Fruit fly (Drosophila melanogaster) whole organism, embryonic: Measurements from ENCODE around the gene CG5969.

ENCODE experiments used
- Blimp-1 ChIP-seq: fragments of 200-800 bp; sonication (Bioruptor generic); optimal IDR thresholded peaks from 3 replicates; lab custom pipeline; 2018; ENCODE audit warnings: missing biosample characterization, missing genetic modification characterization, mild to moderate bottlenecking, moderate library complexity, missing genetic modification reagents
- CG10321 ChIP-seq: fragments of 200-800 bp; sonication (Bioruptor generic); IDR thresholded peaks from 2 replicates; pipeline ENCODE4 v1.3.6; 2022; ENCODE audit warnings: missing biosample characterization, missing genetic modification characterization
- CG11247 ChIP-seq: fragments of 200-800 bp; sonication (Bioruptor generic); IDR thresholded peaks from 2 replicates; pipeline ENCODE4 v1.3.6; 2022; ENCODE audit warnings: missing biosample characterization, missing genetic modification characterization
- CG11696 ChIP-seq: fragments of 200-800 bp; sonication (Bioruptor generic); IDR thresholded peaks from 2 replicates; pipeline ENCODE4 v1.3.6; 2022; ENCODE audit warnings: missing biosample characterization, missing genetic modification characterization
- CG12071 ChIP-seq: fragments of 200-800 bp; sonication (Bioruptor generic); optimal IDR thresholded peaks from 3 replicates; lab custom pipeline; 2018; ENCODE audit warnings: missing biosample characterization, mild to moderate bottlenecking, missing genetic modification characterization
- CG12299 ChIP-seq: fragments of 200-800 bp; sonication (Bioruptor generic); optimal IDR thresholded peaks from 2 replicates; lab custom pipeline; 2018; ENCODE audit warnings: missing biosample characterization, mild to moderate bottlenecking, missing genetic modification characterization
- CG1233 ChIP-seq: fragments of 200-800 bp; sonication (Bioruptor generic); optimal IDR thresholded peaks from 4 replicates; lab custom pipeline; 2018; ENCODE audit warnings: missing biosample characterization, mild to moderate bottlenecking, missing genetic modification characterization
- CG12942 ChIP-seq: fragments of 200-800 bp; sonication (Bioruptor generic); optimal IDR thresholded peaks from 3 replicates; lab custom pipeline; 2016; ENCODE audit warnings: missing biosample characterization, missing genetic modification characterization
- CG14965 ChIP-seq: fragments of 200-800 bp; sonication (Bioruptor generic); optimal IDR thresholded peaks from 2 replicates; lab custom pipeline; 2016; ENCODE audit warnings: missing biosample characterization, missing genetic modification characterization, borderline replicate concordance
- CG1529 ChIP-seq: fragments of 200-800 bp; sonication (Bioruptor generic); optimal IDR thresholded peaks from 3 replicates; lab custom pipeline; 2018; ENCODE audit warnings: missing biosample characterization, missing genetic modification characterization
- CG17361 ChIP-seq: fragments of 200-800 bp; sonication (Bioruptor generic); IDR thresholded peaks from 3 replicates; pipeline ENCODE4 v1.3.6; 2022; ENCODE audit warnings: missing biosample characterization, missing genetic modification characterization
- CG2875 ChIP-seq: fragments of 200-800 bp; sonication (Bioruptor generic); optimal IDR thresholded peaks from 2 replicates; lab custom pipeline; 2017; ENCODE audit warnings: missing biosample characterization, mild to moderate bottlenecking, missing genetic modification characterization, missing genetic modification reagents
- CG34422 ChIP-seq: fragments of 200-800 bp; sonication (Bioruptor generic); IDR thresholded peaks from 3 replicates; pipeline ENCODE4 v1.3.6; 2022; ENCODE audit warnings: missing biosample characterization, missing genetic modification characterization
- CG4424 ChIP-seq: fragments of 200-800 bp; sonication (Bioruptor generic); optimal IDR thresholded peaks from 3 replicates; lab custom pipeline; 2016; ENCODE audit warnings: missing biosample characterization, missing genetic modification characterization
- CG6791 ChIP-seq: fragments of 200-800 bp; sonication (Bioruptor generic); IDR thresholded peaks from 3 replicates; pipeline ENCODE4 v1.3.6; 2022; ENCODE audit warnings: missing biosample characterization, missing genetic modification characterization; ENCODE audit not compliant: partially characterized antibody
- CG7556 ChIP-seq: fragments of 200-800 bp; sonication (Bioruptor generic); optimal IDR thresholded peaks from 2 replicates; lab custom pipeline; 2017; ENCODE audit warnings: missing biosample characterization, mild to moderate bottlenecking, missing genetic modification characterization
- CG8290 ChIP-seq, 3 experiments: fragments of 200-800 bp; sonication (Bioruptor generic); optimal IDR thresholded peaks; 2 replicates each; lab custom pipeline; 2016 to 2019; ENCODE audit warnings: missing biosample characterization in 3 of 3, missing genetic modification characterization in 3 of 3, mild to moderate bottlenecking in 2 of 3, moderate library complexity in 1 of 3
- CG8388 ChIP-seq: fragments of 200-800 bp; sonication (Bioruptor generic); optimal IDR thresholded peaks from 2 replicates; lab custom pipeline; 2019; ENCODE audit warnings: missing biosample characterization, mild to moderate bottlenecking, missing genetic modification characterization, moderate library complexity
- ERR ChIP-seq: fragments of 200-800 bp; sonication (Bioruptor generic); optimal IDR thresholded peaks from 2 replicates; lab custom pipeline; 2016; ENCODE audit warnings: missing biosample characterization, missing genetic modification characterization
- Gug ChIP-seq: fragments of 200-800 bp; sonication (Bioruptor generic); IDR thresholded peaks from 4 replicates; pipeline ENCODE4 v1.3.6; 2022; ENCODE audit warnings: missing biosample characterization, missing genetic modification characterization
- Hsf ChIP-seq: fragments of 200-800 bp; sonication (Bioruptor generic); optimal IDR thresholded peaks from 3 replicates; lab custom pipeline; 2016; ENCODE audit warnings: missing biosample characterization, missing genetic modification characterization
- Kr ChIP-seq: fragments of 200-800 bp; sonication (Bioruptor generic); optimal IDR thresholded peaks from 2 replicates; lab custom pipeline; 2017; ENCODE audit warnings: missing biosample characterization, mild to moderate bottlenecking, missing genetic modification characterization
- NfI ChIP-seq: fragments of 200-800 bp; sonication (Bioruptor generic); optimal IDR thresholded peaks from 3 replicates; lab custom pipeline; 2018; ENCODE audit warnings: missing biosample characterization, mild to moderate bottlenecking, missing genetic modification characterization, moderate library complexity
- Sox100B ChIP-seq: fragments of 200-800 bp; sonication (Bioruptor generic); optimal IDR thresholded peaks from 3 replicates; lab custom pipeline; 2018; ENCODE audit warnings: missing biosample characterization, mild to moderate bottlenecking, missing genetic modification characterization
- az2 ChIP-seq: fragments of 200-800 bp; sonication (Bioruptor generic); optimal IDR thresholded peaks from 3 replicates; lab custom pipeline; 2016; ENCODE audit warnings: missing biosample characterization, missing genetic modification characterization
- bab2 ChIP-seq: fragments of 200-800 bp; sonication (Bioruptor generic); optimal IDR thresholded peaks from 2 replicates; lab custom pipeline; 2016; ENCODE audit warnings: missing biosample characterization, missing genetic modification characterization
- bcd ChIP-seq: fragments of 200-800 bp; sonication (Bioruptor generic); optimal IDR thresholded peaks from 2 replicates; lab custom pipeline; 2017; ENCODE audit warnings: missing biosample characterization, mild to moderate bottlenecking, missing genetic modification characterization
- br ChIP-seq: fragments of >200 bp; optimal IDR thresholded peaks from 2 replicates; lab custom pipeline; 2017
- cad ChIP-seq: fragments of >200 bp; optimal IDR thresholded peaks from 2 replicates; lab custom pipeline; 2017; ENCODE audit warnings: missing biosample characterization, missing genetic modification characterization
- crol ChIP-seq: fragments of 200-800 bp; sonication (Bioruptor generic); IDR thresholded peaks from 2 replicates; pipeline ENCODE4 v1.3.6; 2022; ENCODE audit warnings: missing biosample characterization, missing genetic modification characterization
- disco-r ChIP-seq: fragments of 200-800 bp; sonication (Bioruptor generic); optimal IDR thresholded peaks from 2 replicates; lab custom pipeline; 2016; ENCODE audit warnings: missing biosample characterization, missing genetic modification characterization
- ewg ChIP-seq: fragments of 200-800 bp; sonication (Bioruptor generic); optimal IDR thresholded peaks from 3 replicates; lab custom pipeline; 2017; ENCODE audit warnings: mild to moderate bottlenecking, missing biosample characterization, missing genetic modification reagents, missing genetic modification characterization
- ftz-f1 ChIP-seq: fragments of 200-800 bp; sonication (Bioruptor generic); optimal IDR thresholded peaks from 2 replicates; lab custom pipeline; 2016; ENCODE audit warnings: missing biosample characterization, missing genetic modification characterization
- grau ChIP-seq: fragments of 200-800 bp; optimal IDR thresholded peaks from 3 replicates; lab custom pipeline; 2019; ENCODE audit warnings: missing biosample characterization, mild to moderate bottlenecking, missing genetic modification characterization, moderate library complexity
- grn ChIP-seq: fragments of 200-800 bp; sonication (Bioruptor generic); optimal IDR thresholded peaks from 3 replicates; lab custom pipeline; 2017; ENCODE audit warnings: missing biosample characterization, missing genetic modification characterization
- lilli ChIP-seq: fragments of 200-800 bp; sonication (Bioruptor generic); optimal IDR thresholded peaks from 3 replicates; lab custom pipeline; 2016; ENCODE audit warnings: missing biosample characterization, missing genetic modification characterization
- lov ChIP-seq, 2 experiments: fragments of 200-800 bp in 1 of 2; fragments of >200 bp in 1 of 2; sonication (Bioruptor generic) in 1 of 2; IDR thresholded peaks in 1 of 2; optimal IDR thresholded peaks in 1 of 2; 2 replicates in 1 of 2; 3 replicates in 1 of 2; pipeline versions ENCODE4 v1.3.6 to Lab custom; 2017 to 2022; ENCODE audit warnings: missing biosample characterization in 1 of 2, missing genetic modification characterization in 1 of 2
- nom ChIP-seq: fragments of 200-800 bp; sonication (Bioruptor generic); optimal IDR thresholded peaks from 2 replicates; lab custom pipeline; 2017; ENCODE audit warnings: missing biosample characterization, missing genetic modification characterization, mild to moderate bottlenecking, moderate library complexity, missing genetic modification reagents
- oc ChIP-seq: fragments of 200-800 bp; sonication (Bioruptor generic); optimal IDR thresholded peaks from 2 replicates; lab custom pipeline; 2018; ENCODE audit warnings: missing biosample characterization, mild to moderate bottlenecking, missing genetic modification characterization, moderate library complexity
- rib ChIP-seq: fragments of 200-800 bp; sonication (Bioruptor generic); IDR thresholded peaks from 2 replicates; pipeline ENCODE4 v1.3.6; 2022; ENCODE audit warnings: missing biosample characterization, missing genetic modification characterization
- sc ChIP-seq, 3 experiments: fragments of >200 bp in 2 of 3; fragments of 200-800 bp in 1 of 3; sonication (Bioruptor generic) in 1 of 3; optimal IDR thresholded peaks; 2 replicates in 2 of 3; 3 replicates in 1 of 3; lab custom pipeline; 2017; ENCODE audit warnings: mild to moderate bottlenecking in 1 of 3, missing biosample characterization in 1 of 3, missing genetic modification characterization in 1 of 3, missing genetic modification reagents in 1 of 3
- sens ChIP-seq: fragments of 200-800 bp; sonication (Bioruptor generic); peaks from one replicate; lab custom pipeline; 2016; ENCODE audit warnings: missing biosample characterization, missing genetic modification characterization
- seq ChIP-seq: fragments of 200-800 bp; sonication (Bioruptor generic); IDR thresholded peaks from 2 replicates; pipeline ENCODE4 v1.3.6; 2022; ENCODE audit warnings: missing biosample characterization, missing genetic modification characterization
- slou ChIP-seq: fragments of 200-800 bp; sonication (Bioruptor generic); optimal IDR thresholded peaks from 3 replicates; lab custom pipeline; 2016; ENCODE audit warnings: missing biosample characterization, missing genetic modification characterization
- so ChIP-seq: fragments of 200-800 bp; sonication (Bioruptor generic); IDR thresholded peaks from 3 replicates; pipeline ENCODE4 v1.3.6; 2022; ENCODE audit warnings: missing biosample characterization, missing genetic modification characterization
- sug ChIP-seq: fragments of 200-800 bp; optimal IDR thresholded peaks from 2 replicates; lab custom pipeline; 2019; ENCODE audit warnings: missing biosample characterization, mild to moderate bottlenecking, missing genetic modification characterization, moderate library complexity
- ttk ChIP-seq: fragments of 200-800 bp; sonication (Bioruptor generic); IDR thresholded peaks from 2 replicates; pipeline ENCODE4 v2.1.2; 2022; ENCODE audit warnings: missing biosample characterization, missing genetic modification characterization
- zfh1 ChIP-seq: fragments of 200-800 bp; sonication (Bioruptor generic); IDR thresholded peaks from 3 replicates; pipeline ENCODE4 v1.3.6; 2022; ENCODE audit warnings: missing biosample characterization, missing genetic modification characterization

CG5969 gene

DNA sequence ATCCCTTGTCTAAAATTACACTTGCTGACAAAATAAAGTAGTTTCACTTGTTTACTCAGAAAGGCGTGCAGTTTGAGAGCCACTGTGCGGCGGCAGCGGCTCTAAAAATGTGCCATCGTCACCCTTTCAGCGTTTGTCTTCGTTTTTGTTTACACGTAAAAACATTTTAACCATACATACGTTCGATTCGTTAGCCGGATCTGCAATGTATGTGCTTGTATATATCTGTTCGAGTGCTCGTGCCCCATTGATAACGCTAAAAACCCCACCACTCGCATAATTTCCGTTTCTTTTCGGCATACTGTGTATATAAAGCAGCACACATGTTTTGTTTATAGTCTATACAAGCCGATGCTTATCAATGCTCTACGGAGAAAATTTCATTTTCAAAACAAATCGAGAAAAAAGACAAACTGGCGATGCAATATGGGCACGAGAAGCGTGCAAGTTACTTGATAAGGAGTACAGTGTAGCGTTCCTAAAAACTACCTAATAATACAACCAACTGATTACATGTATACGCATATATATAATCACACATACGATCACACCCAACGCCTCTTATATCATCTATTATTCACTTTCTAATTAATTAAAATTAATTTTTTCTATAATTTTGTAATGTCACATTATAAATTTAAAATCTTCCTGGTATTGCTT lies 43.1 kb downstream of the CG5969 start (continued):
- TF ChIP-seq CG12942 (GFP tag; lab: Kevin White, UChicago): no peak
- TF ChIP-seq CG1529: no peak
- TF ChIP-seq Sox100B (GFP tag; lab: Kevin White, UChicago): peak; percentile 57
- no peak for TF ChIP-seq Gug (GFP tag; lab: Robert Waterston, UW)
- TF ChIP-seq NfI (GFP tag; lab: Kevin White, UChicago): no peak
- TF ChIP-seq lilli (GFP tag; lab: Kevin White, UChicago): no peak
- no peak for TF ChIP-seq lov (optimal IDR thresholded peaks at IDR 0.05; lab: Kevin White, UChicago)
- no peak for TF ChIP-seq lov (GFP tag; IDR thresholded peaks at IDR 0.05; lab: Robert Waterston, UW)
- TF ChIP-seq br (lab: Kevin White, UChicago): no peak
- TF ChIP-seq zfh1 (GFP tag; lab: Robert Waterston, UW): peak; percentile 56; the same call in 1 of the 3 replicates
- no peak for TF ChIP-seq ftz-f1 (GFP tag; lab: Kevin White, UChicago)
- TF ChIP-seq CG4424 (GFP tag; lab: Kevin White, UChicago): peak; percentile 35
- no peak for TF ChIP-seq sc (optimal IDR thresholded peaks at IDR 0.05; lab: Kevin White, UChicago)
- peak; percentile 23 for TF ChIP-seq sc (GFP tag; optimal IDR thresholded peaks at IDR 0.05; lab: Kevin White, UChicago)
- no peak for TF ChIP-seq Hsf
- no peak for TF ChIP-seq ERR

DNA sequence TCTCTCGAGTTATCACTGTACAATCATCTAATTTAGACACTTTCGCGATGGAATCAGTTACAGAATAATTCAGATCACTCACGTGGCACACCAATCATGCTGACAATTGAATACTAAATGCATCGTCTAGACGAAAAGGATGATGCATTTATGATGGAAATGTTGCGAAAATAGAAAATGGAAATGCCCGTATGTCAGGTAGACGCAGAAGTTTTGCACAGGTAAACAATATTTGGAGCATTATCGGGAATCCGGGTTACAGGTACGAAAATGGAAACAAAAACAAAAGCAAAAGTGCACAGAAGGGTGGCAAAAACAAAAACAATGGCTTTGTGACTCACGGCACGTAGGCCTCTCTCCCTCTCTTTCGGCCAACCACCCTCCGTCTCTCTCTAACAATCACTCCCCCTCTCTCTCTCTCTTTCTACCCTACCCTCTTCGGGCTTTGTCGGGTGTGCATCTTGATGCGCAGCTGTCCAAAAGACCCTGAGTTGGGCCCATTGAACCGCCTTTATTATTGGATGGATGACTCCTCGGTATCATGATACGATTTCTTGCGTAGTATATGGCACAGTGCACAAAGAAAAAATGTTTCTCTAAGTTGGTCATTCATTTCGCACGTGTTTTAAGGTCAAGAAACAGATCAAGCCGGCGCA lies 43.7 kb downstream of the CG5969 start:
- TF ChIP-seq crol (peak; percentile 76), sens (GFP tag; lab: Kevin White, UChicago) (peak; percentile 64), CG8290 (GFP tag; optimal IDR thresholded peaks at IDR 0.05; lab: Kevin White, UChicago) (no peak), CG8290 (tag; optimal IDR thresholded peaks at IDR 0.05; lab: Kevin White, UChicago) (peak; percentile 3 to 39), Kr (GFP tag; lab: Kevin White, UChicago) (peak; percentile 58), CG8388 (GFP tag; lab: Kevin White, UChicago) (peak; percentile 39), ewg (peak; percentile 27), rib (GFP tag; lab: Robert Waterston, UW) (peak; percentile 45; the same call in 1 of the 2 replicates), CG2875 (peak; percentile 8), CG7556 (no peak), slou (GFP tag; lab: Kevin White, UChicago) (no peak), CG12299 (tag; lab: Kevin White, UChicago) (no peak), sug (tag; lab: Kevin White, UChicago) (no peak), CG12071 (GFP tag; lab: Kevin White, UChicago) (peak; percentile 31), nom (GFP tag; lab: Kevin White, UChicago) (peak; percentile 27), CG10321 (peak; percentile 86), CG14965 (GFP tag; lab: Kevin White, UChicago) (no peak), seq (GFP tag; lab: Robert Waterston, UW) (peak; percentile 63; the same call in 1 of the 2 replicates), CG17361 (GFP tag; lab: Robert Waterston, UW) (no peak), bcd (no peak), cad (GFP tag; lab: Kevin White, UChicago) (peak; percentile 46), so (GFP tag; lab: Robert Waterston, UW) (no peak), CG11247 (GFP tag; lab: Robert Waterston, UW) (no peak), grau (tag; lab: Kevin White, UChicago) (no peak), CG6791 (GFP tag; lab: Robert Waterston, UW) (peak; percentile 43; the same call in 1 of the 3 replicates), ttk (peak; percentile 63), CG11696 (GFP tag; lab: Robert Waterston, UW) (no peak), grn (GFP tag; lab: Kevin White, UChicago) (no peak), disco-r (GFP tag; lab: Kevin White, UChicago) (no peak), az2 (GFP tag; lab: Kevin White, UChicago) (no peak), bab2 (GFP tag; lab: Kevin White, UChicago) (no peak), Blimp-1 (GFP tag; lab: Kevin White, UChicago) (no peak), oc (tag; lab: Kevin White, UChicago) (no peak), CG34422 (peak; percentile 21; the same call in 1 of the 3 replicates), CG1233 (GFP tag; lab: Kevin White, UChicago) (no peak)
